Fruit fly (Drosophila melanogaster): ENCODE measurements around the gene hiw.

hiw gene

dm6 chrX:15076038-15076575 lies 12.9 kb upstream of the hiw start, which contains the start of gene Lsd-2 (continued):
- TF ChIP-seq CG6791 (GFP tag; IDR thresholded peaks at IDR 0.05; ENCODE audit: partially characterized antibody), result peak; percentile 46; the same call in 1 of the 3 replicates
- peak; percentile 49 for TF ChIP-seq her (GFP tag; optimal IDR thresholded peaks at IDR 0.05)
- TF ChIP-seq CG13296 (GFP tag; optimal IDR thresholded peaks at IDR 0.05), result no peak
- no peak for TF ChIP-seq bigmax (GFP tag; optimal IDR thresholded peaks at IDR 0.05)
- no peak for TF ChIP-seq CG18262 (tag; optimal IDR thresholded peaks at IDR 0.05)
- no peak for TF ChIP-seq HLH3B (GFP tag; IDR thresholded peaks at IDR 0.05)
- peak; percentile 10 to 24 for TF ChIP-seq dpn (GFP tag; optimal IDR thresholded peaks at IDR 0.05)
- TF ChIP-seq crc (GFP tag; optimal IDR thresholded peaks at IDR 0.05), result no peak
- TF ChIP-seq E2f1 (GFP tag; IDR thresholded peaks at IDR 0.05), result no peak
- TF ChIP-seq CG13424 (tag; optimal IDR thresholded peaks at IDR 0.05), result peak; percentile 31
- no peak for TF ChIP-seq CG12219 (GFP tag; optimal IDR thresholded peaks at IDR 0.05)
- peak; percentile 3 for TF ChIP-seq Fer3 (tag; optimal IDR thresholded peaks at IDR 0.05)
- no peak for TF ChIP-seq Antp (GFP tag; optimal IDR thresholded peaks at IDR 0.05)
- peak; percentile 75 for TF ChIP-seq ci (GFP tag; IDR thresholded peaks at IDR 0.05)
- peak; percentile 86 for TF ChIP-seq Ets65A (GFP tag)
- 0 out of 2 replicates have a peak, but pooled peaks have one; percentile 11 for TF ChIP-seq CG3847 (GFP tag; IDR thresholded peaks at IDR 0.05)
- TF ChIP-seq CG32532 (GFP tag; IDR thresholded peaks at IDR 0.05), result peak; percentile 35; the same call in 1 of the 2 replicates
- TF ChIP-seq CG12071 (GFP tag; optimal IDR thresholded peaks at IDR 0.05), result peak; percentile 45
- peak; percentile 80 for TF ChIP-seq CG9215 (GFP tag; IDR thresholded peaks at IDR 0.05)
- TF ChIP-seq CG13287 (GFP tag; IDR thresholded peaks at IDR 0.05; ENCODE audit: partially characterized antibody), result peak; percentile 17; the same call in 1 of the 2 replicates
- peak; percentile 49; the same call in 1 of the 2 replicates for TF ChIP-seq Bgb (GFP tag; IDR thresholded peaks at IDR 0.05; ENCODE audit: partially characterized antibody)
- TF ChIP-seq CG33213 (GFP tag; optimal IDR thresholded peaks at IDR 0.05), result peak; percentile 14
- TF ChIP-seq CG12659 (GFP tag; optimal IDR thresholded peaks at IDR 0.05), result peak; percentile 30
- TF ChIP-seq stc (GFP tag; IDR thresholded peaks at IDR 0.05), result no peak
- no peak for TF ChIP-seq pita (GFP tag; optimal IDR thresholded peaks at IDR 0.05)
- peak; percentile 63 for TF ChIP-seq lab (GFP tag; optimal IDR thresholded peaks at IDR 0.05)
- TF ChIP-seq eve (GFP tag; optimal IDR thresholded peaks at IDR 0.05), result no peak
- no peak for TF ChIP-seq CG4820 (GFP tag; optimal IDR thresholded peaks at IDR 0.05)
- TF ChIP-seq Oaz (GFP tag; IDR thresholded peaks at IDR 0.05), result no peak
- TF ChIP-seq CG30403 (GFP tag; optimal IDR thresholded peaks at IDR 0.05), result peak; percentile 46
- no peak for TF ChIP-seq unc-4 (GFP tag; IDR thresholded peaks at IDR 0.05; ENCODE audit: partially characterized antibody)
- TF ChIP-seq CG1792 (GFP tag; optimal IDR thresholded peaks at IDR 0.05), result peak; percentile 22
- TF ChIP-seq Atf6 (GFP tag; IDR thresholded peaks at IDR 0.05), result no peak
- no peak for TF ChIP-seq lov (optimal IDR thresholded peaks at IDR 0.05)
- no peak for TF ChIP-seq lov (GFP tag; IDR thresholded peaks at IDR 0.05)
- TF ChIP-seq nom (GFP tag; optimal IDR thresholded peaks at IDR 0.05), result peak; percentile 75
- peak; percentile 29 for TF ChIP-seq CG8089 (GFP tag; optimal IDR thresholded peaks at IDR 0.05)
- TF ChIP-seq CG10979 (tag; optimal IDR thresholded peaks at IDR 0.05), result no peak
- TF ChIP-seq CG4730 (GFP tag; IDR thresholded peaks at IDR 0.05), result no peak
- peak; percentile 15 for TF ChIP-seq CG1647 (GFP tag; optimal IDR thresholded peaks at IDR 0.05)
- TF ChIP-seq vvl (GFP tag; IDR thresholded peaks at IDR 0.05), result peak; percentile 47; the same call in 1 of the 2 replicates
- TF ChIP-seq Dll (GFP tag; IDR thresholded peaks at IDR 0.05; ENCODE audit: partially characterized antibody), result no peak
- peak; percentile 39 for TF ChIP-seq CG4328 (GFP tag; optimal IDR thresholded peaks at IDR 0.05)
- TF ChIP-seq pfk (GFP tag; optimal IDR thresholded peaks at IDR 0.05), result peak; percentile 72
- peak; percentile 45 for TF ChIP-seq D19B (GFP tag; optimal IDR thresholded peaks at IDR 0.05)
- peak; percentile 77 for TF ChIP-seq sens (GFP tag)
- TF ChIP-seq Dfd (GFP tag; optimal IDR thresholded peaks at IDR 0.05), result no peak
- no peak for TF ChIP-seq Trl (optimal IDR thresholded peaks at IDR 0.05)
- TF ChIP-seq Trl (GFP tag; optimal IDR thresholded peaks at IDR 0.05), result peak; percentile 30
- no peak for TF ChIP-seq gt (GFP tag; IDR thresholded peaks at IDR 0.05)
- TF ChIP-seq CkIIα-i1 (GFP tag; IDR thresholded peaks at IDR 0.05), result no peak
